Fruit fly (Drosophila melanogaster): ENCODE data around the gene Elys.

Gene Elys

DNA sequence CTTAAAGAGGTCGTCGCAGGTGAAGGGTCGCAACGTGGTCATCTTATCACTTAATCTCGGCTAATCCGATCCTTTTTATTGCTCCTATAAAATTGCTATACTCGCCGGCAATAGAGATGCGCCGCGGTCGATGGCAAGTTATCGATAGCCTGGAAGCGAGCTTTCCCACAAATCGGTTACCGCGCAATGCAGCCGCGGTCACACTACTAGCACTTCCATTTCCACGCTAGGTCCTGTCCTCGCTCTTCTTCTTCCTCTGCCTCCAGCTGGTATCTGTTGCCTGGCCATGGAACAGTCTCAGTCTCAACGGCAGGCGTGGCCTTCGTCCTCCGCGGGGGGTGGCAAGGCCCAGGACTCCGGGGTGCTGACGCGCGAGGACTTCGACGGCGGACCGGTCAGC lies 29.2 kb upstream of the Elys start, which contains the start of the genes Naa20A and MKP-4 (continued):
- TF ChIP-seq Atf-2 (GFP tag; optimal IDR thresholded peaks at IDR 0.05) (no peak), lmd (GFP tag; IDR thresholded peaks at IDR 0.05) (no peak), Myb (GFP tag; optimal IDR thresholded peaks at IDR 0.05) (peak; percentile 16), mld (GFP tag; IDR thresholded peaks at IDR 0.05; ENCODE audit: partially characterized antibody) (peak; percentile 76; the same call in 2 of the 3 replicates), CG6254 (GFP tag; optimal IDR thresholded peaks at IDR 0.05) (no peak), lov (optimal IDR thresholded peaks at IDR 0.05) (no peak), lov (GFP tag; IDR thresholded peaks at IDR 0.05) (no peak), vnd (GFP tag; IDR thresholded peaks at IDR 0.05; ENCODE audit: partially characterized antibody) (peak; percentile 56), CG12769 (tag; optimal IDR thresholded peaks at IDR 0.05) (no peak), Dip2 (GFP tag; IDR thresholded peaks at IDR 0.05) (no peak), Fer2 (tag; optimal IDR thresholded peaks at IDR 0.05) (no peak), CG2116 (GFP tag; optimal IDR thresholded peaks at IDR 0.05) (peak; percentile 69), pfk (GFP tag; optimal IDR thresholded peaks at IDR 0.05) (peak; percentile 23), ewg (GFP tag; optimal IDR thresholded peaks at IDR 0.05) (peak; percentile 7), CG12942 (GFP tag; optimal IDR thresholded peaks at IDR 0.05) (no peak), danr (GFP tag; IDR thresholded peaks at IDR 0.05) (no peak), CG6791 (GFP tag; IDR thresholded peaks at IDR 0.05; ENCODE audit: partially characterized antibody) (peak; percentile 68), tgo (GFP tag; IDR thresholded peaks at IDR 0.05) (no peak), knrl (GFP tag; IDR thresholded peaks at IDR 0.05; ENCODE audit: partially characterized antibody) (peak; percentile 68), CG11560 (tag; IDR thresholded peaks at IDR 0.05) (no peak), ab (GFP tag; optimal IDR thresholded peaks at IDR 0.05) (no peak), Hr3 (GFP tag; optimal IDR thresholded peaks at IDR 0.05) (no peak), CG4820 (GFP tag; optimal IDR thresholded peaks at IDR 0.05) (no peak), sug (tag; optimal IDR thresholded peaks at IDR 0.05) (no peak), CG13894 (tag; optimal IDR thresholded peaks at IDR 0.05) (no peak), hkb (optimal IDR thresholded peaks at IDR 0.05) (no peak), hkb (GFP tag; IDR thresholded peaks at IDR 0.05) (no peak), dm (GFP tag; optimal IDR thresholded peaks at IDR 0.05) (peak; percentile 40), CG15479 (GFP tag; optimal IDR thresholded peaks at IDR 0.05) (no peak), pho (GFP tag; optimal IDR thresholded peaks at IDR 0.05) (no peak), CG9609 (GFP tag; optimal IDR thresholded peaks at IDR 0.05) (no peak), vvl (GFP tag; IDR thresholded peaks at IDR 0.05) (no peak), CG12071 (GFP tag; optimal IDR thresholded peaks at IDR 0.05) (no peak), CG2202 (tag; optimal IDR thresholded peaks at IDR 0.05) (no peak), BEAF-32 (GFP tag; optimal IDR thresholded peaks at IDR 0.05) (peak; percentile 76), zfh1 (GFP tag; IDR thresholded peaks at IDR 0.05) (no peak), CG13424 (tag; optimal IDR thresholded peaks at IDR 0.05) (no peak), unc-4 (GFP tag; IDR thresholded peaks at IDR 0.05; ENCODE audit: partially characterized antibody) (peak; percentile 76), crp (GFP tag; optimal IDR thresholded peaks at IDR 0.05) (peak in 1 of 2 experiments; percentile 69), hbn (GFP tag; IDR thresholded peaks at IDR 0.05; ENCODE audit: partially characterized antibody) (peak; percentile 67), Med (GFP tag) (peak; percentile 87), pum (GFP tag; optimal IDR thresholded peaks at IDR 0.05) (no peak), ci (GFP tag; IDR thresholded peaks at IDR 0.05) (no peak), wek (GFP tag; optimal IDR thresholded peaks at IDR 0.05) (no peak), Deaf1 (tag; optimal IDR thresholded peaks at IDR 0.05) (no peak), CG3838 (GFP tag; optimal IDR thresholded peaks at IDR 0.05) (no peak), wor (GFP tag; IDR thresholded peaks at IDR 0.05) (no peak), YL-1 (GFP tag; optimal IDR thresholded peaks at IDR 0.05) (peak; percentile 31), nerfin-1 (tag; optimal IDR thresholded peaks at IDR 0.05) (peak; percentile 38), CG4617 (GFP tag; optimal IDR thresholded peaks at IDR 0.05; ENCODE audit: borderline replicate concordance) (peak; percentile 52), pan (optimal IDR thresholded peaks at IDR 0.05) (no peak), pan (GFP tag; optimal IDR thresholded peaks at IDR 0.05 in 1 of 2, IDR thresholded peaks at IDR 0.05 in 1 of 2) (no peak)

Measured in whole organism, embryonic.